Fruit fly (Drosophila melanogaster): ENCODE measurements around the gene hoe2.

Gene hoe2

dm6 chr2L:4950667-4951066, 14.4 kb upstream of the hoe2 start, which contains the start of gene Jon25Biii:
TSS of gene Jon25Biii (minus strand) at chr2L:4950767.
- TF ChIP-seq noc (tag; optimal IDR thresholded peaks at IDR 0.05), result peak; percentile 28

dm6 chr2L:4949453-4950045, 13.3 kb upstream of the hoe2 start, which contains the start of gene jet:
TSS of gene jet (minus strand) at chr2L:4949784.
- TF ChIP-seq noc (tag; optimal IDR thresholded peaks at IDR 0.05), result no peak

dm6 chr2L:4945300-4945699, 9.1 kb upstream of the hoe2 start, which contains the start of the genes mRpL24 and betaggt-I:
TSS of gene mRpL24 (minus strand) at chr2L:4945361.
TSS of gene betaggt-I (plus strand) at chr2L:4945579.
- TF ChIP-seq noc (tag; optimal IDR thresholded peaks at IDR 0.05), result peak; percentile 97

dm6 chr2L:4942257-4942792, 6.1 kb upstream of the hoe2 start, which contains the start of gene synr:
TSS of gene synr (plus strand) at chr2L:4942742.
- TF ChIP-seq noc (tag; optimal IDR thresholded peaks at IDR 0.05), result no peak

- TF ChIP-seq noc (tag; optimal IDR thresholded peaks at IDR 0.05), result no peak
These were observed 810 bp upstream of the hoe2 start, which contains the start of gene Sgs1 for dm6 chr2L:4937060-4937459. TSS of gene Sgs1 (plus strand) at chr2L:4937409.

dm6 chr2L:4932284-4932683, 4.0 kb downstream of the hoe2 start, which contains the start of gene hoe1:
TSS of gene hoe1 (minus strand) at chr2L:4932384.
- no peak for TF ChIP-seq noc (tag; optimal IDR thresholded peaks at IDR 0.05)

- TF ChIP-seq noc (tag; optimal IDR thresholded peaks at IDR 0.05), result no peak
These were observed 5.7 kb downstream of the hoe2 start for dm6 chr2L:4930541-4930940.

dm6 chr2L:4928340-4928739, 7.9 kb downstream of the hoe2 start:
- TF ChIP-seq noc (tag; optimal IDR thresholded peaks at IDR 0.05), result no peak

dm6 chr2L:4916738-4917137, 19.5 kb downstream of the hoe2 start:
- TF ChIP-seq noc (tag; optimal IDR thresholded peaks at IDR 0.05), result no peak

dm6 chr2L:4915715-4916153, 20.5 kb downstream of the hoe2 start:
- no peak for TF ChIP-seq noc (tag; optimal IDR thresholded peaks at IDR 0.05)

dm6 chr2L:4907986-4908385, 28.3 kb downstream of the hoe2 start:
- no peak for TF ChIP-seq noc (tag; optimal IDR thresholded peaks at IDR 0.05)

dm6 chr2L:4906546-4907250, 29.6 kb downstream of the hoe2 start, which contains the start of gene snsl:
TSS of gene snsl (minus strand) at chr2L:4906762.
- no peak for TF ChIP-seq noc (tag; optimal IDR thresholded peaks at IDR 0.05)

- no peak for TF ChIP-seq noc (tag; optimal IDR thresholded peaks at IDR 0.05)
These were observed 30.6 kb downstream of the hoe2 start for dm6 chr2L:4905365-4906280.

- no peak for TF ChIP-seq noc (tag; optimal IDR thresholded peaks at IDR 0.05)
These were observed 32.4 kb downstream of the hoe2 start for dm6 chr2L:4903838-4904237.
